Worm (Caenorhabditis elegans) whole organism, L4 larva: ENCODE data around the gene cdr-7.

Source experiments
- D1046.2 ChIP-seq: fragments of 200-800 bp; sonication (Bioruptor generic); IDR thresholded peaks from 2 replicates; pipeline ENCODE4 v1.3.6; 2022; ENCODE audit warnings: missing genetic modification characterization, missing compliant biosample characterization
- F26F4.8 ChIP-seq: fragments of 200-800 bp; sonication (Bioruptor generic); conservative IDR thresholded peaks from 2 replicates; pipeline ENCODE4 v1.3.6; 2022; ENCODE audit warnings: missing genetic modification characterization, missing compliant biosample characterization
- Y105C5A.15 ChIP-seq: fragments of 200-800 bp; sonication (Bioruptor generic); IDR thresholded peaks from 2 replicates; pipeline ENCODE4 v1.3.6; 2022; ENCODE audit warnings: missing genetic modification characterization, missing compliant biosample characterization
- Y48G9A.11 ChIP-seq: fragments of 200-800 bp; sonication (Bioruptor generic); IDR thresholded peaks from 2 replicates; pipeline ENCODE4 v1.3.6; 2022; ENCODE audit warnings: missing genetic modification reagents, missing genetic modification characterization, missing compliant biosample characterization
- ZK546.5 ChIP-seq, 2 experiments: sonication (generic microtip); optimal IDR thresholded peaks; 2 replicates each; lab custom pipeline; 2017; ENCODE audit warnings: missing biosample characterization in 2 of 2, missing genetic modification characterization in 2 of 2
- attf-4 ChIP-seq: sonication (generic microtip); optimal IDR thresholded peaks from 3 replicates; lab custom pipeline; 2017; ENCODE audit warnings: missing biosample characterization, missing genetic modification characterization
- ceh-32 ChIP-seq: sonication (generic microtip); optimal IDR thresholded peaks from 2 replicates; lab custom pipeline; 2016; ENCODE audit warnings: mild to moderate bottlenecking, missing genetic modification characterization, missing compliant biosample characterization; ENCODE audit not compliant: poor library complexity
- ces-1 ChIP-seq: fragments of 150-350 bp; sonication (generic microtip); optimal IDR thresholded peaks from 4 replicates; lab custom pipeline; 2014; ENCODE audit warnings: missing biosample characterization, missing genetic modification reagents, missing genetic modification characterization
- dmd-6 ChIP-seq: fragments of 200-800 bp; sonication (Bioruptor generic); IDR thresholded peaks from 2 replicates; pipeline ENCODE4 v1.3.6; 2022; ENCODE audit warnings: missing genetic modification reagents, missing genetic modification characterization, missing compliant biosample characterization
- dpl-1 ChIP-seq: fragments of 150-350 bp; optimal IDR thresholded peaks from 2 replicates; lab custom pipeline; 2014; ENCODE audit warnings: missing biosample characterization, missing genetic modification reagents, missing genetic modification characterization
- egl-43 ChIP-seq: fragments of 200-800 bp; sonication (Bioruptor generic); IDR thresholded peaks from 2 replicates; pipeline ENCODE4 v1.3.6; 2022; ENCODE audit warnings: missing genetic modification reagents, missing genetic modification characterization, missing compliant biosample characterization
- fkh-10 ChIP-seq: fragments of 150-350 bp; optimal IDR thresholded peaks from 2 replicates; lab custom pipeline; 2014; ENCODE audit warnings: missing biosample characterization, missing genetic modification reagents, missing genetic modification characterization
- hlh-11 ChIP-seq: fragments of 200-800 bp; sonication (Bioruptor generic); optimal IDR thresholded peaks from 2 replicates; lab custom pipeline; 2018; ENCODE audit warnings: mild to moderate bottlenecking, missing genetic modification characterization, missing compliant biosample characterization
- lin-13 ChIP-seq: fragments of 150-350 bp; optimal IDR thresholded peaks from 2 replicates; lab custom pipeline; 2014; ENCODE audit warnings: missing biosample characterization, missing genetic modification reagents, missing genetic modification characterization
- lin-15B ChIP-seq: fragments of 150-350 bp; sonication (generic microtip); optimal IDR thresholded peaks from 3 replicates; lab custom pipeline; 2014; ENCODE audit warnings: missing biosample characterization, missing genetic modification characterization
- lin-39 ChIP-seq: fragments of 150-350 bp; optimal IDR thresholded peaks from 2 replicates; lab custom pipeline; 2014; ENCODE audit warnings: missing biosample characterization, missing genetic modification reagents, missing genetic modification characterization
- mdt-29 ChIP-seq: fragments of 200-800 bp; sonication (Bioruptor generic); IDR thresholded peaks from 2 replicates; pipeline ENCODE4 v1.3.6; 2022; ENCODE audit warnings: missing genetic modification reagents, missing genetic modification characterization, missing compliant biosample characterization
- mep-1 ChIP-seq: fragments of 150-350 bp; sonication (generic microtip); optimal IDR thresholded peaks from 3 replicates; lab custom pipeline; 2014; ENCODE audit warnings: missing biosample characterization, missing genetic modification characterization
- mes-2 ChIP-seq: sonication (generic microtip); optimal IDR thresholded peaks from 2 replicates; lab custom pipeline; 2016; ENCODE audit warnings: missing genotype, mild to moderate bottlenecking, missing genetic modification characterization, missing compliant biosample characterization; ENCODE audit not compliant: poor library complexity, severe bottlenecking
- nhr-102 ChIP-seq: sonication (generic microtip); optimal IDR thresholded peaks from 2 replicates; lab custom pipeline; 2016; ENCODE audit warnings: mild to moderate bottlenecking, missing genetic modification characterization, moderate library complexity, missing compliant biosample characterization
- nhr-237 ChIP-seq: sonication (generic microtip); optimal IDR thresholded peaks from 2 replicates; lab custom pipeline; 2017; ENCODE audit warnings: missing biosample characterization, missing genetic modification characterization
- nhr-28 ChIP-seq: fragments of 150-350 bp; optimal IDR thresholded peaks from 2 replicates; lab custom pipeline; 2014; ENCODE audit warnings: missing biosample characterization, missing genetic modification characterization
- spr-1 ChIP-seq: sonication (generic microtip); optimal IDR thresholded peaks from 2 replicates; lab custom pipeline; 2016; ENCODE audit warnings: mild to moderate bottlenecking, missing genetic modification characterization, missing compliant biosample characterization
- tag-97 ChIP-seq: fragments of 200-800 bp; sonication (Bioruptor generic); IDR thresholded peaks from 2 replicates; pipeline ENCODE4 v1.3.6; 2022; ENCODE audit warnings: missing genetic modification characterization, missing compliant biosample characterization
- tra-1 ChIP-seq: fragments of 200-800 bp; sonication (Bioruptor generic); IDR thresholded peaks from 2 replicates; pipeline ENCODE4 v1.3.6; 2022; ENCODE audit warnings: missing genetic modification reagents, missing genetic modification characterization, missing compliant biosample characterization
- unc-39 ChIP-seq: sonication (generic microtip); optimal IDR thresholded peaks from 2 replicates; lab custom pipeline; 2017; ENCODE audit warnings: missing biosample characterization, missing genetic modification characterization
- unc-62 ChIP-seq, 3 experiments: fragments of 150-350 bp in 1 of 3; sonication (generic microtip); optimal IDR thresholded peaks in 2 of 3; peaks in 1 of 3; 1 replicate in 1 of 3; 2 replicates in 2 of 3; lab custom pipeline; 2014 to 2017; ENCODE audit warnings: missing biosample characterization in 3 of 3, missing genetic modification characterization in 3 of 3, missing genetic modification reagents in 3 of 3, missing genotype in 1 of 3
- ztf-7 ChIP-seq: fragments of 150-350 bp; optimal IDR thresholded peaks from 2 replicates; lab custom pipeline; 2014; ENCODE audit warnings: missing biosample characterization, missing genetic modification characterization

cdr-7 gene

DNA sequence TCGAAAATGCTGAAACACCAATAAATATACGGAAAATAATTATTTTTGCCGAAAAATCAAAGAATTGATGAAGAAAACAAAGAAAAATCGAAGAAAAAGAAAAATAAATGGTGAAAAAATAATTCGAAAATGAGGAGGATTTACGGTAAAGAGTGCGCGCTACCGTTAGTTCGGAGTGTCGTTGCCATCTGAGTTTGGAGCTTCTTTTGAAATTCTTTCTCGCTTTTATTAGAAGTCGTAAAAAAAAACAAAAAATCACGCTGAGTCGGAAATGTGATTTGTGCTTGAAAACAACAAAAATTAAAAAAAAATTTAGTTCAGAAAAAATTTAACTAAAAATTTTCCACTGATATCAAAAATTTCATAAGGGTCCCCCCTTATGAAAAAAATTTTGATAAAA lies 37.7 kb downstream of the cdr-7 start, which contains the start of gene F23H12.10:
Gene F23H12.10, minus strand, starts transcription at position 12 of the 400 bp plus-strand sequence.
- TF ChIP-seq Y48G9A.11 (GFP tag; lab: Robert Waterston, UW) = peak; percentile 51; the same call in 1 of the 2 replicates

DNA sequence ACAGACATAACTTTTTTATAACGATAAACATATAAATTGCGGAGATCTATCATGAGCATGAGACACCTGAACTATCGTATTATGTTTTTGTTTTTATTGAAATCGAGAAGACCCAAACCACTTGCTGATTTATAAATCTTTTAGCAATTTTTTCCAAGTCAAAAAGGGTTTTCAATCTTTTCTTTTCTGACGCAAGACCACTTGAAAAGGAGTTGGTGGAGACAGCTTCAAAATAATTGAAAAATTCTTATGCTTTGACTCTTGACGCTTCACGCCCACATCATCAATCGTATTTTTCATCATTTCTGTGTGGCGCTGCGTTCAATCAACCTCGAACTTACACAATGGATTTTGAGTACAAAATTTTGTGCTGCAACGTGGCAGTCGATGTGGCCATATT lies 40.5 kb downstream of the cdr-7 start, which contains the start of gene F23H12.7:
Gene F23H12.7, plus strand, starts transcription at position 301 of the 400 bp plus-strand sequence.
- TF ChIP-seq unc-62 (GFP tag; optimal IDR thresholded peaks at IDR 0.05 in 1 of 2; lab: Kevin White, UChicago) (peak in 1 of 2 experiments; percentile 1), unc-62 (tag; optimal IDR thresholded peaks at IDR 0.05; lab: Kevin White, UChicago) (no peak), mdt-29 (GFP tag; lab: Robert Waterston, UW) (no peak), attf-4 (tag; lab: Kevin White, UChicago) (no peak), lin-13 (no peak), hlh-11 (tag; lab: Kevin White, UChicago) (no peak), ceh-32 (no peak)

DNA sequence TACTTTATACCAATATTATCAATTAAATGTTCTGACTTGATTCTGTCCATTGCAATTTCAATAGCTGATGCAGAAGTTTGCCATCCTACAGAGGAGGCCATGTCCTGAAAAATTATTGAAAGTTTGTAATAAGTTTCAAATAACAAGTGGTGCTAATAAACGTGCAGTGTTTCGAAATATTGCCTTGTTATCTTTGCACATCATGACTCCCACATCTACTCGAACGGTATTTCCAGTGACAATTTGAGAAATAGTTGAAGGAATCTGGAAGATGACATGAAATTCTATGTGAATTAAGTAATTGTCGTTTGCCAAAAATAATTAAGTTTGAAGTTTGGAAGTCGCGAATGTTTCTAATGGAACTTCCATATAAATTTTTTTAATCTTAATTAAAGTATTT lies 42.5 kb downstream of the cdr-7 start, which contains the start of gene gcy-13:
Gene gcy-13, minus strand, starts transcription at position 101 of the 400 bp plus-strand sequence.
- TF ChIP-seq fkh-10 (no peak), ztf-7 (tag; lab: Kevin White, UChicago) (no peak), tag-97 (no peak), nhr-28 (no peak)
- TF ChIP-seq, all 104 proteins: peak for 0

DNA sequence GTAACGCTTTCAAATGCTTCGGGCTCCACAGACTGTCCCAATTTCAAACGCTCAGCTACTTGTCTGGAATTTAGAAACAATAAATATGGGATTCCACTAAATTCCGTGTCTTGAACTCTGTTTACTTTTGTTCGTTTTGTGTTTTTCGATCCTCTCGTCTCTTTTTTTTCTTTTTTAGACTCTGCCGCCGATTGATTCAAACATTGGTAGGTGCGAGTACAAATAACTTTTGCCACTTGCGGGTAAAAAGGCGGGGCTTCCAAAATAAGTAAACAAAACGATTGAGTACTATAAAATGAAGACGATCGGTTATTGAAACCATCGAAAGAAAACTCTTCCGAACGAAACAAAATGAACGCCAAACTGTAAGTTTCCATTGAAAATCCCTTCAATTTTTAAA lies 46.8 kb downstream of the cdr-7 start, which contains the start of gene fipr-2:
Gene fipr-2, plus strand, starts transcription at position 245 of the 400 bp plus-strand sequence.
- TF ChIP-seq nhr-102 (tag; lab: Kevin White, UChicago) (no peak), lin-15B (tag; lab: Kevin White, UChicago) (no peak), nhr-237 (tag; lab: Kevin White, UChicago) (no peak), mdt-29 (GFP tag; lab: Robert Waterston, UW) (no peak), mep-1 (tag; lab: Kevin White, UChicago) (no peak), D1046.2 (GFP tag; lab: Robert Waterston, UW) (no peak), dmd-6 (no peak), mes-2 (tag; lab: Kevin White, UChicago) (no peak), ZK546.5 (tag; optimal IDR thresholded peaks at IDR 0.05; lab: Kevin White, UChicago) (no peak), fkh-10 (no peak), lin-39 (no peak), egl-43 (GFP tag; lab: Robert Waterston, UW) (no peak), F26F4.8 (no peak)

DNA sequence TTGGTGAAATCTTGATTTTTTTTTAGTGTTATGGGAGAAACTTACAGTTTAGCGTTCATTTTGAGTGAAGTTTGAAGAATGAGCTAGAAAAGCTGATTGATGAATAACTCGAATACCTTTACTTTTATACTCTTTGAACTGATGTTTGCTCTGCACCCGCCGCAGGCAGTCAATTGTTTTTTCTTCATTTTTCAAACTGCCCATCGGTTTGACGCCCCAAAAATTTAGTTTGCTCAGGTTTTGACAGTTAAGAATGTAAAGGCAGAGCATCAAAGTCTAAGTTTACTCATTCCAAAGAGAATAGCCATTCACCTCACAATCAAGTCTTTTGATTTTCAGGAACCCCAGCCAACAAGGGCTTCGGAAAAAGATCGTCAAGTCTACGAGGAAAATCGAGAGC lies 50.3 kb downstream of the cdr-7 start, which contains the start of gene fipr-1:
Gene fipr-1, minus strand, starts transcription at position 101 of the 400 bp plus-strand sequence.
- TF ChIP-seq unc-39 (tag; lab: Kevin White, UChicago) (no peak), ces-1 (no peak), spr-1 (tag; lab: Kevin White, UChicago) (no peak), dpl-1 (GFP tag; lab: Kevin White, UChicago) (no peak), Y105C5A.15 (GFP tag; lab: Robert Waterston, UW) (no peak), tra-1 (GFP tag; lab: Robert Waterston, UW) (no peak), dmd-6 (no peak), egl-43 (GFP tag; lab: Robert Waterston, UW) (no peak)
